Worm (Caenorhabditis elegans) whole organism, late embryonic: Measurements from ENCODE around the gene dolk-1.
"Not testable (repeated sequence)": the region's sequence is repeated elsewhere in the genome, so short reads cannot be mapped to it uniquely, and the experiment has no call there.

Source experiments
- C38D4.7 ChIP-seq: fragments of 200-800 bp; sonication (Bioruptor generic); optimal IDR thresholded peaks from 2 replicates; lab custom pipeline; 2018; ENCODE audit warnings: mild to moderate bottlenecking, missing genetic modification characterization, moderate library complexity, missing compliant biosample characterization
- K09A11.1 ChIP-seq: sonication (generic microtip); optimal IDR thresholded peaks from 2 replicates; lab custom pipeline; 2017; ENCODE audit warnings: antibody characterized with exemption, mild to moderate bottlenecking, missing genetic modification characterization, missing compliant biosample characterization; ENCODE audit not compliant: insufficient read depth
- ama-1 ChIP-seq: fragments of 150-350 bp; optimal IDR thresholded peaks from 2 replicates; lab custom pipeline; 2014
- ceh-9 ChIP-seq: sonication (generic microtip); optimal IDR thresholded peaks from 2 replicates; lab custom pipeline; 2016; ENCODE audit warnings: mild to moderate bottlenecking, missing genetic modification characterization, inconsistent platforms, missing compliant biosample characterization
- che-1 ChIP-seq: sonication (generic microtip); optimal IDR thresholded peaks from 2 replicates; lab custom pipeline; 2016; ENCODE audit warnings: mild to moderate bottlenecking, missing genetic modification characterization, missing compliant biosample characterization
- elt-2 ChIP-seq: sonication (generic microtip); optimal IDR thresholded peaks from 2 replicates; lab custom pipeline; 2016; ENCODE audit warnings: missing genetic modification reagents, missing genetic modification characterization, missing compliant biosample characterization
- eyg-1 ChIP-seq: sonication (generic microtip); optimal IDR thresholded peaks from 2 replicates; lab custom pipeline; 2016; ENCODE audit warnings: missing genotype, missing genetic modification characterization, missing compliant biosample characterization
- fax-1 ChIP-seq: sonication (generic microtip); optimal IDR thresholded peaks from 2 replicates; lab custom pipeline; 2016; ENCODE audit warnings: missing genotype, missing genetic modification characterization, missing compliant biosample characterization
- npax-4 ChIP-seq: sonication (generic microtip); optimal IDR thresholded peaks from 2 replicates; lab custom pipeline; 2016; ENCODE audit warnings: missing genetic modification characterization, missing compliant biosample characterization
- odd-2 ChIP-seq: sonication (generic microtip); optimal IDR thresholded peaks from 2 replicates; lab custom pipeline; 2017; ENCODE audit warnings: antibody characterized with exemption, mild to moderate bottlenecking, missing genetic modification characterization, missing compliant biosample characterization
- pax-1 ChIP-seq: fragments of 150-350 bp; optimal IDR thresholded peaks from 2 replicates; lab custom pipeline; 2014; ENCODE audit warnings: missing biosample characterization, missing genetic modification characterization
- ref-2 ChIP-seq: sonication (generic microtip); optimal IDR thresholded peaks from 2 replicates; lab custom pipeline; 2016; ENCODE audit warnings: missing genetic modification characterization, missing compliant biosample characterization
- ttx-3 ChIP-seq: sonication (generic microtip); optimal IDR thresholded peaks from 2 replicates; lab custom pipeline; 2016; ENCODE audit warnings: missing genetic modification reagents, missing genetic modification characterization, missing compliant biosample characterization

Gene dolk-1

ce11 chrIII:11891335-11891734, 42.1 kb downstream of the dolk-1 start, which contains the start of gene faah-5:
faah-5 (minus strand) TSS chrIII:11891435.
- no peak for TF ChIP-seq npax-4
- no peak for TF ChIP-seq ama-1
- TF ChIP-seq pax-1 (tag; lab: Kevin White, UChicago) = no peak
- TF ChIP-seq che-1 (tag; lab: Kevin White, UChicago) = no peak
- TF ChIP-seq C38D4.7 (GFP tag; lab: Kevin White, UChicago) = no peak
- no peak for TF ChIP-seq ceh-9 (tag; lab: Kevin White, UChicago)
- no peak for TF ChIP-seq ttx-3
- no peak for TF ChIP-seq K09A11.1
- TF ChIP-seq odd-2 (tag; lab: Kevin White, UChicago) = no peak

DNA sequence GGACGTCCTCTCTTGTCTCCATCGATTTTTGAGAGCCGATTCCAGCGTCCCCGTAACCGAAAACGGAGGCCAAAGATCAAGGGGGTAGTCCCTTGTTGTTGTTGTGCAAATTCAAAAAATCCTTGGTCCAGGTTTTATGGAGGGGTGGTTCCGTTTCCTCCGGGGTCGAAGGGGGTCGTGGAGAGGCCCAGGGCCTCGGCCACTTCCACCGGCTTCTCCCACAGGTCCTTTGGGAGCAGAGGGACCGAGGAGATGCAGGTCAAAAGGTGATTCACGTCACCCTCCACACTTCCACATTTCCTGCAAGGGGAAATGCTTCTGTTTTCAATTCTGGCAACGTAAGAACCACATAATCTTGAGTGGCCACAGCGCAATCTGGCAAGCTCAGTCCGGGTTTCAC, 49.7 kb downstream of the dolk-1 start, which contains the start of gene fbxb-22:
Gene fbxb-22 (minus strand): TSS at position 61 of the 400 bp plus-strand sequence.
- not testable (repeated sequence) for TF ChIP-seq K09A11.1; fax-1 (tag; lab: Kevin White, UChicago); eyg-1 (tag; lab: Kevin White, UChicago)

ce11 chrIII:11881549-11881948, 51.9 kb downstream of the dolk-1 start:
- peak; percentile 42 for TF ChIP-seq elt-2
- no peak for TF ChIP-seq ref-2 (tag; lab: Kevin White, UChicago)
